Fruit fly (Drosophila melanogaster): Measurements from ENCODE around the gene Erk7.
A peak's percentile ranks its signal among the peaks of the same experiment; 100 is the strongest.

The Erk7 gene

DNA sequence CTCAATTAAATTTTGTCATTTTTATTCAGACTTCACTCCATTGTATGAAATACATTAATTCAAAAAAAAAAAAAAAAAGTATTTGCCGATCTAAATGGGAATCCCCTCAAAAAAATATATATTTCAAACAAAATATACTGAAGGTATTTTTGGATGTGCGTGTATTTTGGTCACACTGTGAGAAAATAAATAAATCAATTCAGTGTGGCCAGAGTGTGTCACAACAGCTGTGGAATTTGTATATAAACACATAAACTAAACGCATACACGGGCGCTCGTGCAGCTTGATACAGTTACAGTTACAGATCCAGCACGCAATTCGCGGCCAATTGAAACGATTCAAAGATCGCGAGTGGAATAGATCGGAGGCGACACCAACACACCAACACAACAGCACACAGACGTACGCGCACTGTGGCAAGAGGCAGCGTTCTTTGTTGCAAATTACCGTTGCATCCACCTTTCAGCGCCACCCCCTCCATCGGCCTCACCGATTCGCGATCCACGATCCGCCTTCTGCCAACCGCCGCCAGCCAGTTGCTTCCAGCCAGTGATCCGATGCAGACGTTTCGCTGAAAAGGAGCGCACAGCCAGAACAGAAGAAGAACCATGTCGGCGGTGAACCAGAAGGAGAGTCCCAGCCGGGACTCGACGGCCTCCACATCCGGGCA, 17.2 kb downstream of the Erk7 start, which contains the start of gene CG17754 (continued):
- TF ChIP-seq OdsH (GFP tag; optimal IDR thresholded peaks at IDR 0.05) (no peak), CG6792 (GFP tag; optimal IDR thresholded peaks at IDR 0.05) (no peak), ss (GFP tag; optimal IDR thresholded peaks at IDR 0.05) (peak; percentile 31 to 62), esn (GFP tag; optimal IDR thresholded peaks at IDR 0.05) (peak; percentile 5), Eip75B (GFP tag; optimal IDR thresholded peaks at IDR 0.05) (no peak), lz (GFP tag; optimal IDR thresholded peaks at IDR 0.05) (peak; percentile 31), eg (GFP tag; IDR thresholded peaks at IDR 0.05) (peak; percentile 57; the same call in 2 of the 3 replicates), dac (GFP tag; optimal IDR thresholded peaks at IDR 0.05) (no peak), CG16779 (tag; optimal IDR thresholded peaks at IDR 0.05) (no peak), salr (GFP tag; optimal IDR thresholded peaks at IDR 0.05) (no peak), vri (GFP tag; optimal IDR thresholded peaks at IDR 0.05) (peak; percentile 3), fd59A (GFP tag; optimal IDR thresholded peaks at IDR 0.05) (no peak), Gug (GFP tag; IDR thresholded peaks at IDR 0.05) (no peak)

DNA sequence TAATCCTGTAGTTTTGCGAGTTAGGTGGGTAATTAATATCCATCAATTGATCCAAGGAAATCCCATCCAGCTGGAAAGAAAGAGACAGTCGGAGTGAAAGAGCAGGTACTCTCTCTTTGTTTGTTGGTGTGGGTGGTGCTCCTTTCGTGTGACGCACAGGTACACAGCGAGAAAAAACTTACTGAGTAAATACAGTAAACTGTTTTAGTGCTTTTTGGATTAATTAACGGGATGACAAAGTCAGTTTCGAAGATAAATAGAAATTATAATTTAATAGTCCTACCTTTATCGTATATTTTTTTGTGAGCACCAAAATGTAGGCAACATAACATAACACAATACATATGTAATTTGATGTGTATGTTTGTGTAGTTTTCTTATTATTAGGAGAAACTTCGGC, 19.5 kb downstream of the Erk7 start:
- TF ChIP-seq Sox15 (GFP tag; optimal IDR thresholded peaks at IDR 0.05) (peak; percentile 1), CG6163 (GFP tag; IDR thresholded peaks at IDR 0.05) (peak; percentile 79), CG6276 (GFP tag; optimal IDR thresholded peaks at IDR 0.05) (peak; percentile 18), lz (GFP tag; optimal IDR thresholded peaks at IDR 0.05) (peak; percentile 61), fd59A (GFP tag; optimal IDR thresholded peaks at IDR 0.05) (no peak), Eip93F (GFP tag; optimal IDR thresholded peaks at IDR 0.05) (no peak), dsx (GFP tag; optimal IDR thresholded peaks at IDR 0.05; ENCODE audit: poor library complexity, severe bottlenecking) (peak; percentile 24), pdm3 (GFP tag; optimal IDR thresholded peaks at IDR 0.05) (peak; percentile 9), spab (GFP tag; optimal IDR thresholded peaks at IDR 0.05) (no peak), CG1621 (tag; optimal IDR thresholded peaks at IDR 0.05) (no peak), Eip75B (GFP tag; optimal IDR thresholded peaks at IDR 0.05) (peak; percentile 48), ss (GFP tag; optimal IDR thresholded peaks at IDR 0.05) (no peak), dac (GFP tag; optimal IDR thresholded peaks at IDR 0.05) (no peak), net (GFP tag; optimal IDR thresholded peaks at IDR 0.05) (peak; percentile 45), cyc (GFP tag; optimal IDR thresholded peaks at IDR 0.05) (peak; percentile 13), Met (GFP tag; optimal IDR thresholded peaks at IDR 0.05) (peak; percentile 60), CG16779 (tag; optimal IDR thresholded peaks at IDR 0.05) (no peak), Smox (GFP tag; optimal IDR thresholded peaks at IDR 0.05) (peak; percentile 54), fkh (GFP tag; optimal IDR thresholded peaks at IDR 0.05) (no peak), fd85E (GFP tag; optimal IDR thresholded peaks at IDR 0.05) (no peak), CG32006 (GFP tag; optimal IDR thresholded peaks at IDR 0.05) (peak; percentile 62), CG3919 (GFP tag; optimal IDR thresholded peaks at IDR 0.05) (peak; percentile 55), esn (GFP tag; optimal IDR thresholded peaks at IDR 0.05) (peak; percentile 62), CG6854 (GFP tag; optimal IDR thresholded peaks at IDR 0.05) (no peak), svp (GFP tag) (peak; percentile 70), CG8319 (GFP tag; optimal IDR thresholded peaks at IDR 0.05) (no peak), OdsH (GFP tag; optimal IDR thresholded peaks at IDR 0.05) (peak; percentile 58), Ets21C (GFP tag; optimal IDR thresholded peaks at IDR 0.05) (no peak), eg (GFP tag; IDR thresholded peaks at IDR 0.05) (peak; percentile 61; the same call in 2 of the 3 replicates), Eip78C (GFP tag) (peak; percentile 79), acj6 (GFP tag; optimal IDR thresholded peaks at IDR 0.05) (peak; percentile 30), CG11762 (GFP tag; optimal IDR thresholded peaks at IDR 0.05; ENCODE audit: insufficient read depth) (peak; percentile 2), achi (GFP tag; optimal IDR thresholded peaks at IDR 0.05) (peak; percentile 56), CG6792 (GFP tag; optimal IDR thresholded peaks at IDR 0.05) (peak; percentile 14), CG10669 (GFP tag; optimal IDR thresholded peaks at IDR 0.05) (peak; percentile 46), vri (GFP tag; optimal IDR thresholded peaks at IDR 0.05) (no peak), Sox102F (GFP tag; optimal IDR thresholded peaks at IDR 0.05) (no peak), topi (GFP tag; optimal IDR thresholded peaks at IDR 0.05) (peak; percentile 37), CG9139 (GFP tag; optimal IDR thresholded peaks at IDR 0.05) (no peak), CG34406 (GFP tag; optimal IDR thresholded peaks at IDR 0.05) (peak; percentile 56), CG15336 (GFP tag; IDR thresholded peaks at IDR 0.05) (peak; percentile 61; the same call in 1 of the 2 replicates), CG6808 (GFP tag; optimal IDR thresholded peaks at IDR 0.05) (peak; percentile 43), Gug (GFP tag; IDR thresholded peaks at IDR 0.05) (0 out of 2 replicates have a peak, but pooled peaks have one; percentile 27), Sox14 (GFP tag; optimal IDR thresholded peaks at IDR 0.05) (peak; percentile 28), CG3032 (tag; optimal IDR thresholded peaks at IDR 0.05) (peak; percentile 24)
